Worm (Caenorhabditis elegans) whole organism, mixed stage, embryonic: ENCODE measurements around the gene fpn-1.2.

Experiments
- blmp-1 ChIP-seq: fragments of 150-350 bp; optimal IDR thresholded peaks from 2 replicates; lab custom pipeline; 2014; ENCODE audit warnings: missing biosample characterization, missing genetic modification characterization
- ceh-43 ChIP-seq: fragments of 200-800 bp; sonication (Bioruptor generic); optimal IDR thresholded peaks from 2 replicates; lab custom pipeline; 2018; ENCODE audit warnings: mild to moderate bottlenecking, missing genetic modification characterization, moderate library complexity, missing compliant biosample characterization

DNA sequence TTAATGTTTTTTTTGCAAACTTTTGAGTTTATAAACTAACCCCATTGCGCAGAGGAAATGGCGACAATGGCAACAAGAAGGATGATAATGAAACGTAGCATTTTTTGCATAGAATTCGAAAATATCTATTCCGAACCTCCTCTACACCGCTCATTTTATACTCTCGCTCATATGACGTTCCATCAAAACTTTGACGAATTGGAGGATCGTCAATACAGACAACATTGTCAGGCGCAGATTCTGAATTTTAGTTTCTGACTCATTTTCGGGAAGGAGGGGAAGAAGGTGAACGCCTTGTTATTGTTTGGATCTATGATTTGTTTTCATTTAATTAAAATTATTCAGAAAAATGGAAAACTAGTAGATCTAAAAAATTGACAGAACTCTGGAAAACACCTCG is 20.3 kb downstream of the fpn-1.2 start, which contains the start of gene cnc-1:
- TF ChIP-seq blmp-1 (tag; lab: Kevin White, UChicago) (no peak), ceh-43 (GFP tag; lab: Kevin White, UChicago) (no peak)
